Worm (Caenorhabditis elegans) whole organism, L4 larva: ENCODE data around the gene Y116A8C.40.

Experiments used
- F44E2.7 ChIP-seq: fragments of 200-800 bp; sonication (Bioruptor generic); IDR thresholded peaks from 2 replicates; pipeline ENCODE4 v2.1.2; 2022; ENCODE audit warnings: missing genetic modification characterization, missing compliant biosample characterization
- T26A8.4 ChIP-seq: fragments of 200-800 bp; sonication (Bioruptor generic); IDR thresholded peaks from 2 replicates; pipeline ENCODE4 v1.3.6; 2022; ENCODE audit warnings: missing genetic modification characterization, missing compliant biosample characterization
- ZK337.2 ChIP-seq: fragments of 200-800 bp; sonication (Bioruptor generic); IDR thresholded peaks from 2 replicates; pipeline ENCODE4 v1.3.6; 2022; ENCODE audit warnings: missing genetic modification reagents, missing genetic modification characterization, missing compliant biosample characterization
- aha-1 ChIP-seq: fragments of 150-350 bp; peaks from one replicate; lab custom pipeline; 2014; ENCODE audit warnings: missing biosample characterization, missing genetic modification characterization
- aly-2 ChIP-seq: sonication (generic microtip); optimal IDR thresholded peaks from 2 replicates; lab custom pipeline; 2018; ENCODE audit warnings: missing biosample characterization, missing genetic modification characterization
- ceh-62 ChIP-seq: sonication (generic microtip); optimal IDR thresholded peaks from 2 replicates; lab custom pipeline; 2017; ENCODE audit warnings: missing biosample characterization, missing genetic modification characterization
- ceh-82 ChIP-seq: sonication (generic microtip); optimal IDR thresholded peaks from 2 replicates; lab custom pipeline; 2017; ENCODE audit warnings: missing biosample characterization, missing genetic modification characterization
- ctbp-1 ChIP-seq: fragments of 200-800 bp; sonication (Bioruptor generic); IDR thresholded peaks from 2 replicates; pipeline ENCODE4 v1.3.6; 2022; ENCODE audit warnings: missing genetic modification reagents, missing genetic modification characterization, missing compliant biosample characterization
- daf-16 ChIP-seq, 3 experiments: sonication (generic microtip); optimal IDR thresholded peaks; 2 replicates each; lab custom pipeline; 2016 to 2017; ENCODE audit warnings: missing genetic modification characterization in 3 of 3, missing genetic modification reagents in 3 of 3, mild to moderate bottlenecking in 2 of 3, missing compliant biosample characterization in 2 of 3, missing biosample characterization in 1 of 3, moderate library complexity in 1 of 3
- daf-19 ChIP-seq: fragments of 200-800 bp; sonication (Bioruptor generic); conservative IDR thresholded peaks from 2 replicates; pipeline ENCODE4 v1.3.6; 2022; ENCODE audit warnings: missing genetic modification characterization, missing compliant biosample characterization
- dmd-9 ChIP-seq: fragments of 200-800 bp; sonication (Bioruptor generic); IDR thresholded peaks from 2 replicates; pipeline ENCODE4 v1.3.6; 2022; ENCODE audit warnings: missing genetic modification reagents, missing genetic modification characterization, missing compliant biosample characterization
- dpl-1 ChIP-seq: fragments of 150-350 bp; optimal IDR thresholded peaks from 2 replicates; lab custom pipeline; 2014; ENCODE audit warnings: missing biosample characterization, missing genetic modification reagents, missing genetic modification characterization
- duxl-1 ChIP-seq: sonication (generic microtip); optimal IDR thresholded peaks from 2 replicates; lab custom pipeline; 2016; ENCODE audit warnings: mild to moderate bottlenecking, missing genetic modification characterization, moderate library complexity, missing compliant biosample characterization; ENCODE audit not compliant: poor library complexity
- dve-1 ChIP-seq: sonication (generic microtip); optimal IDR thresholded peaks from 2 replicates; lab custom pipeline; 2017; ENCODE audit warnings: antibody characterized with exemption, mild to moderate bottlenecking, missing genetic modification characterization, missing compliant biosample characterization; ENCODE audit not compliant: insufficient read depth
- egl-27 ChIP-seq: sonication (generic microtip); optimal IDR thresholded peaks from 3 replicates; lab custom pipeline; 2017; ENCODE audit warnings: missing biosample characterization, missing genetic modification reagents, missing genetic modification characterization
- hif-1 ChIP-seq, 2 experiments: sonication (generic microtip); optimal IDR thresholded peaks; 2 replicates each; lab custom pipeline; 2016 to 2017; ENCODE audit warnings: missing compliant biosample characterization in 2 of 2, missing genetic modification characterization in 2 of 2, missing genetic modification reagents in 2 of 2, missing genotype in 2 of 2, mild to moderate bottlenecking in 1 of 2
- hlh-11 ChIP-seq: fragments of 200-800 bp; sonication (Bioruptor generic); optimal IDR thresholded peaks from 2 replicates; lab custom pipeline; 2018; ENCODE audit warnings: mild to moderate bottlenecking, missing genetic modification characterization, missing compliant biosample characterization
- hlh-30 ChIP-seq: sonication (generic microtip); optimal IDR thresholded peaks from 2 replicates; lab custom pipeline; 2017; ENCODE audit warnings: antibody characterized with exemption, mild to moderate bottlenecking, missing genetic modification characterization, missing compliant biosample characterization; ENCODE audit not compliant: insufficient read depth
- jun-1 ChIP-seq: fragments of 150-350 bp; optimal IDR thresholded peaks from 2 replicates; lab custom pipeline; 2014; ENCODE audit warnings: missing biosample characterization, missing genetic modification reagents, missing genetic modification characterization
- lim-7 ChIP-seq: fragments of 200-800 bp; sonication (Bioruptor generic); IDR thresholded peaks from 2 replicates; pipeline ENCODE4 v1.3.6; 2022; ENCODE audit warnings: missing genetic modification characterization, missing compliant biosample characterization
- lin-38 ChIP-seq: fragments of 200-800 bp; sonication (Bioruptor generic); IDR thresholded peaks from 2 replicates; pipeline ENCODE4 v1.3.6; 2022; ENCODE audit warnings: missing genetic modification reagents, missing genetic modification characterization, missing compliant biosample characterization
- madf-5 ChIP-seq, 2 experiments: fragments of 200-800 bp; sonication (Bioruptor generic); IDR thresholded peaks; 2 replicates each; pipeline ENCODE4 v1.3.6; 2022; ENCODE audit warnings: missing compliant biosample characterization in 2 of 2, missing genetic modification characterization in 2 of 2
- madf-9 ChIP-seq: fragments of 200-800 bp; sonication (Bioruptor generic); conservative IDR thresholded peaks from 2 replicates; pipeline ENCODE4 v1.3.6; 2022; ENCODE audit warnings: missing genetic modification reagents, missing genetic modification characterization, missing compliant biosample characterization
- mdt-29 ChIP-seq: fragments of 200-800 bp; sonication (Bioruptor generic); IDR thresholded peaks from 2 replicates; pipeline ENCODE4 v1.3.6; 2022; ENCODE audit warnings: missing genetic modification reagents, missing genetic modification characterization, missing compliant biosample characterization
- mep-1 ChIP-seq: fragments of 150-350 bp; sonication (generic microtip); optimal IDR thresholded peaks from 3 replicates; lab custom pipeline; 2014; ENCODE audit warnings: missing biosample characterization, missing genetic modification characterization
- mes-2 ChIP-seq: sonication (generic microtip); optimal IDR thresholded peaks from 2 replicates; lab custom pipeline; 2016; ENCODE audit warnings: missing genotype, mild to moderate bottlenecking, missing genetic modification characterization, missing compliant biosample characterization; ENCODE audit not compliant: poor library complexity, severe bottlenecking
- mxl-2 ChIP-seq: fragments of 200-800 bp; sonication (Bioruptor generic); conservative IDR thresholded peaks from 2 replicates; pipeline ENCODE4 v1.3.6; 2022; ENCODE audit warnings: missing genetic modification reagents, missing genetic modification characterization, missing compliant biosample characterization
- nhr-10 ChIP-seq: fragments of 150-350 bp; optimal IDR thresholded peaks from 2 replicates; lab custom pipeline; 2014; ENCODE audit warnings: missing biosample characterization, missing genetic modification characterization
- nhr-25 ChIP-seq: sonication (generic microtip); optimal IDR thresholded peaks from 2 replicates; lab custom pipeline; 2017; ENCODE audit warnings: missing genetic modification characterization, mild to moderate bottlenecking, missing compliant biosample characterization, antibody characterized with exemption, moderate library complexity, borderline replicate concordance; ENCODE audit not compliant: insufficient read depth
- nhr-77 ChIP-seq: fragments of 150-350 bp; optimal IDR thresholded peaks from 2 replicates; lab custom pipeline; 2014; ENCODE audit warnings: missing biosample characterization, missing genetic modification characterization
- pha-4 ChIP-seq, 2 experiments: fragments of 150-350 bp in 1 of 2; fragments of 200-800 bp in 1 of 2; sonication (Bioruptor generic) in 1 of 2; IDR thresholded peaks in 1 of 2; optimal IDR thresholded peaks in 1 of 2; 2 replicates each; pipeline versions ENCODE4 v1.3.6 to Lab custom; 2014 to 2022; ENCODE audit warnings: missing genetic modification characterization in 2 of 2, missing genetic modification reagents in 2 of 2, missing biosample characterization in 1 of 2, missing compliant biosample characterization in 1 of 2
- php-3 ChIP-seq: fragments of 200-800 bp; sonication (Bioruptor generic); IDR thresholded peaks from 2 replicates; pipeline ENCODE4 v1.3.6; 2022; ENCODE audit warnings: missing genetic modification reagents, missing genetic modification characterization, missing compliant biosample characterization
- rbr-2 ChIP-seq: sonication (generic microtip); optimal IDR thresholded peaks from 2 replicates; lab custom pipeline; 2016; ENCODE audit warnings: missing genotype, missing genetic modification characterization, missing compliant biosample characterization
- set-16 ChIP-seq: fragments of 200-800 bp; sonication (Bioruptor generic); IDR thresholded peaks from 2 replicates; pipeline ENCODE4 v1.3.6; 2022; ENCODE audit warnings: missing genetic modification reagents, missing genetic modification characterization, missing compliant biosample characterization
- snpc-1.2 ChIP-seq: fragments of 200-800 bp; sonication (Bioruptor generic); IDR thresholded peaks from 2 replicates; pipeline ENCODE4 v1.3.6; 2022; ENCODE audit warnings: missing genetic modification reagents, missing genetic modification characterization, missing compliant biosample characterization
- tra-1 ChIP-seq: fragments of 200-800 bp; sonication (Bioruptor generic); IDR thresholded peaks from 2 replicates; pipeline ENCODE4 v1.3.6; 2022; ENCODE audit warnings: missing genetic modification reagents, missing genetic modification characterization, missing compliant biosample characterization
- unc-130 ChIP-seq: sonication (generic microtip); optimal IDR thresholded peaks from 2 replicates; lab custom pipeline; 2016; ENCODE audit warnings: missing genetic modification reagents, missing genetic modification characterization, missing compliant biosample characterization
- unc-39 ChIP-seq: sonication (generic microtip); optimal IDR thresholded peaks from 2 replicates; lab custom pipeline; 2017; ENCODE audit warnings: missing biosample characterization, missing genetic modification characterization
- unc-62 ChIP-seq, 3 experiments: fragments of 150-350 bp in 1 of 3; sonication (generic microtip); optimal IDR thresholded peaks in 2 of 3; peaks in 1 of 3; 1 replicate in 1 of 3; 2 replicates in 2 of 3; lab custom pipeline; 2014 to 2017; ENCODE audit warnings: missing biosample characterization in 3 of 3, missing genetic modification characterization in 3 of 3, missing genetic modification reagents in 3 of 3, missing genotype in 1 of 3
- zfp-3 ChIP-seq: fragments of 200-800 bp; sonication (Bioruptor generic); conservative IDR thresholded peaks from 2 replicates; pipeline ENCODE4 v1.3.6; 2022; ENCODE audit warnings: missing genetic modification reagents, missing genetic modification characterization, missing compliant biosample characterization
- ztf-11 ChIP-seq: fragments of 150-350 bp; optimal IDR thresholded peaks from 2 replicates; lab custom pipeline; 2014; ENCODE audit warnings: missing biosample characterization, missing genetic modification characterization

Gene Y116A8C.40

DNA sequence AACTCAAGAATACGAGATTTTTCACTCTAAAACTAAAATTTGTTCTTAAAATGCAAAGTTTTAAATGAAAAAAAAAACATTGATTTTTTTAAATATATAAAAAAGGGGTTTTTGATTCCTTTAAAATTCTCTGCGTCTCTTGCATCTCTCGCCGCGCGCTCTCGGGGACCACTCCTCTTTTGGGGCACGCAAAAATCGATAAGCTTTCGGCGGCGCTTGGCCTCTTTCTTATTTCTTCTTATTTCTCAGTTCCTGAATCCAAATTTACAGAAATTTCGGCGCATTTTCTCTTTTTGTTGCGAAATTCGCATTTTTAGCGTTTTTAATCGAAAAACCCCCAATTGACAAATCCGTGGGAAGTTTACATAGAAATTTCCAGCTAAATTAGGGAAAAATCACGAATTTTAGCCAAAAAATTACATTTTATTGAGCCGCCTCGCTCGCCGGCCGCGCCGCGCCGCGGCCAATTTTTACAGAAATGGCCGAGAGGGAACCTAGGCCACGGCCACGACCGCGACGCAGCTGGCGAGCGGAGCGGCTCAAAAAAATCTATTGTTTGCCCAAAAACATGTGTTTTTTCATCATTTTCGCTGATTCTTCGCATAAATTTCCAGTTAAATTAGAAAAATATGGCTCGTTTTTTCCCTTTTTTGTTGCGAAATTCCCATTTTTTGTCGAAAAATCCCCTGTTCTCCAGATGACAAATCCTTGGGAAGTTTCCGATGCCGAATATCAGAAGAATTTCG, 31.6 kb downstream of the Y116A8C.40 start, which contains the start of gene itsn-1:
itsn-1 (plus strand) TSS at position 696 of the 746 bp plus-strand sequence.
- no peak for TF ChIP-seq unc-39 (tag; lab: Kevin White, UChicago)
- TF ChIP-seq nhr-10 (tag; lab: Kevin White, UChicago), result no peak
- TF ChIP-seq dmd-9, result 0 out of 2 replicates have a peak, but pooled peaks have one; percentile 6
- TF ChIP-seq set-16 (GFP tag; lab: Robert Waterston, UW), result peak; percentile 77
- TF ChIP-seq madf-5 (GFP tag; IDR thresholded peaks at IDR 0.05; lab: Robert Waterston, UW), result 0 out of 4 replicates have a peak, but pooled peaks of 1 of the 2 experiments have one; percentile 46
- TF ChIP-seq madf-9, result 0 out of 2 replicates have a peak, but pooled peaks have one; percentile 2
- peak; percentile 68 for TF ChIP-seq snpc-1.2 (GFP tag; lab: Robert Waterston, UW)
- TF ChIP-seq daf-19, result no peak
- TF ChIP-seq F44E2.7 (GFP tag; lab: Robert Waterston, UW), result no peak
- 0 out of 2 replicates have a peak, but pooled peaks have one; percentile 13 for TF ChIP-seq tra-1 (GFP tag; lab: Robert Waterston, UW)
- TF ChIP-seq mes-2, result peak; percentile 46
- TF ChIP-seq aha-1, result peak; percentile 24

DNA sequence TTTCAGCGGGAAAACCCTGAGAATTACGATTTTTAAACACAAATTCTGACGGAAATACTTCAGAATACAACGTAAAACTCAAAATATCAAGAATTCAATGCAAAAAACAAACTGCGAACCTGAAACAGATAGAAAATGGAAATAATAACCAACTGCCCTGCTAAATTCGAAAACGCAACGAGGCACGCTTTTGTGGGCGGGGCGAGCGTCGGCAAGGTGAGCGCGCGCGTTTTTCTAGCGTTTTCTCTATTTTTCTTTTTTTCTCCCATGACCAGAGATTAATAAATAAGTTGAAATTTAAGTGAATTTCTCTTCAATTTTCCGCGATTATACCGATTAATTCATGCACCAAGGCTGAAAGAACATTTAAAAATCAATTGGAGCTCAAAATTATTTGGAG, 32.2 kb downstream of the Y116A8C.40 start, which contains the start of gene uaf-2:
uaf-2 (minus strand) TSS at position 183 of the 400 bp plus-strand sequence.
- TF ChIP-seq pha-4 (GFP tag; IDR thresholded peaks at IDR 0.05; lab: Robert Waterston, UW), result peak; percentile 19; the same call in 1 of the 2 replicates
- TF ChIP-seq pha-4 (tag; optimal IDR thresholded peaks at IDR 0.05; lab: Kevin White, UChicago), result no peak
- peak; percentile 19 for TF ChIP-seq dve-1
- TF ChIP-seq lin-38, result peak; percentile 25; the same call in 1 of the 2 replicates
- TF ChIP-seq ZK337.2 (GFP tag; lab: Robert Waterston, UW), result no peak
- TF ChIP-seq ctbp-1, result no peak
- TF ChIP-seq aly-2, result no peak
- TF ChIP-seq hif-1 (tag; optimal IDR thresholded peaks at IDR 0.05; lab: Kevin White, UChicago), result peak in 1 of 2 experiments; percentile 19
- TF ChIP-seq nhr-77 (tag; lab: Kevin White, UChicago), result no peak
- TF ChIP-seq unc-62 (GFP tag; optimal IDR thresholded peaks at IDR 0.05 in 1 of 2; lab: Kevin White, UChicago), result peak in 1 of 2 experiments; percentile 1
- TF ChIP-seq unc-62 (tag; optimal IDR thresholded peaks at IDR 0.05; lab: Kevin White, UChicago), result no peak
- peak; percentile 44 for TF ChIP-seq dpl-1 (GFP tag; lab: Kevin White, UChicago)
- TF ChIP-seq jun-1 (tag; lab: Kevin White, UChicago), result no peak
- TF ChIP-seq unc-130 (GFP tag; lab: Kevin White, UChicago), result no peak
- no peak for TF ChIP-seq daf-16 (GFP tag; optimal IDR thresholded peaks at IDR 0.05; lab: Kevin White, UChicago)
- peak; percentile 20 for TF ChIP-seq daf-16 (tag; optimal IDR thresholded peaks at IDR 0.05; lab: Kevin White, UChicago)
- TF ChIP-seq egl-27 (tag; lab: Kevin White, UChicago), result no peak
- TF ChIP-seq lim-7 (GFP tag; lab: Robert Waterston, UW), result no peak
- peak; percentile 82 for TF ChIP-seq mes-2
- peak; percentile 17 for TF ChIP-seq rbr-2 (tag; lab: Kevin White, UChicago)
- peak; percentile 65 for TF ChIP-seq mep-1
- peak; percentile 36 for TF ChIP-seq snpc-1.2 (GFP tag; lab: Robert Waterston, UW)
- peak; percentile 50 for TF ChIP-seq hlh-30 (tag; lab: Kevin White, UChicago)
- TF ChIP-seq, all 104 proteins: peak for 12

ce11 chrIV:17116821-17117220, 34.0 kb downstream of the Y116A8C.40 start:
- TF ChIP-seq ztf-11 (tag; lab: Kevin White, UChicago), result no peak
- TF ChIP-seq snpc-1.2 (GFP tag; lab: Robert Waterston, UW), result no peak
- TF ChIP-seq hlh-11 (tag; lab: Kevin White, UChicago), result no peak
- TF ChIP-seq mdt-29 (GFP tag; lab: Robert Waterston, UW), result 0 out of 2 replicates have a peak, but pooled peaks have one; percentile 1
- TF ChIP-seq php-3 (GFP tag; lab: Robert Waterston, UW), result no peak
- peak; percentile 98 for TF ChIP-seq set-16 (GFP tag; lab: Robert Waterston, UW)
- TF ChIP-seq lim-7 (GFP tag; lab: Robert Waterston, UW), result no peak
- TF ChIP-seq ZK337.2 (GFP tag; lab: Robert Waterston, UW), result no peak
- no peak for TF ChIP-seq ceh-82 (tag; lab: Kevin White, UChicago)
- no peak for TF ChIP-seq zfp-3 (GFP tag; lab: Robert Waterston, UW)
- TF ChIP-seq F44E2.7 (GFP tag; lab: Robert Waterston, UW), result no peak
- no peak for TF ChIP-seq duxl-1 (tag; lab: Kevin White, UChicago)
- TF ChIP-seq T26A8.4 (GFP tag; lab: Robert Waterston, UW), result no peak
- TF ChIP-seq nhr-25 (tag; lab: Kevin White, UChicago), result no peak
- no peak for TF ChIP-seq jun-1 (tag; lab: Kevin White, UChicago)
- TF ChIP-seq mxl-2 (GFP tag; lab: Robert Waterston, UW), result no peak
- no peak for TF ChIP-seq ceh-62 (tag; lab: Kevin White, UChicago)
